Fruit fly (Drosophila melanogaster) whole organism, embryonic: ENCODE measurements around the gene Hacd1.

Source experiments
- Atf6 ChIP-seq: fragments of 200-800 bp; sonication (Bioruptor generic); IDR thresholded peaks from 2 replicates; pipeline ENCODE4 v1.3.6; 2022; ENCODE audit warnings: missing biosample characterization, missing genetic modification characterization
- CG10979 ChIP-seq: fragments of 200-800 bp; sonication (Bioruptor generic); optimal IDR thresholded peaks from 2 replicates; lab custom pipeline; 2018; ENCODE audit warnings: missing biosample characterization, mild to moderate bottlenecking, missing genetic modification characterization, moderate library complexity
- CG12071 ChIP-seq: fragments of 200-800 bp; sonication (Bioruptor generic); optimal IDR thresholded peaks from 3 replicates; lab custom pipeline; 2018; ENCODE audit warnings: missing biosample characterization, mild to moderate bottlenecking, missing genetic modification characterization
- CG12769 ChIP-seq: fragments of 200-800 bp; sonication (Bioruptor generic); optimal IDR thresholded peaks from 2 replicates; lab custom pipeline; 2019; ENCODE audit warnings: missing biosample characterization, mild to moderate bottlenecking, missing genetic modification characterization, moderate library complexity
- CG12942 ChIP-seq: fragments of 200-800 bp; sonication (Bioruptor generic); optimal IDR thresholded peaks from 3 replicates; lab custom pipeline; 2016; ENCODE audit warnings: missing biosample characterization, missing genetic modification characterization
- CG13123 ChIP-seq: fragments of 200-800 bp; sonication (Bioruptor generic); optimal IDR thresholded peaks from 2 replicates; lab custom pipeline; 2016; ENCODE audit warnings: missing biosample characterization, missing genetic modification characterization
- CG13894 ChIP-seq: fragments of 200-800 bp; sonication (Bioruptor generic); optimal IDR thresholded peaks from 3 replicates; lab custom pipeline; 2018; ENCODE audit warnings: missing biosample characterization, mild to moderate bottlenecking, missing genetic modification characterization, moderate library complexity
- CG1603 ChIP-seq: fragments of 200-800 bp; sonication (Bioruptor generic); optimal IDR thresholded peaks from 2 replicates; lab custom pipeline; 2019; ENCODE audit warnings: missing biosample characterization, mild to moderate bottlenecking, missing genetic modification characterization, moderate library complexity
- CG17385 ChIP-seq: fragments of 200-800 bp; sonication (Bioruptor generic); optimal IDR thresholded peaks from 3 replicates; lab custom pipeline; 2018; ENCODE audit warnings: missing biosample characterization, mild to moderate bottlenecking, missing genetic modification characterization
- CG1832 ChIP-seq: fragments of 200-800 bp; sonication (Bioruptor generic); optimal IDR thresholded peaks from 2 replicates; lab custom pipeline; 2017; ENCODE audit warnings: missing biosample characterization, mild to moderate bottlenecking, missing genetic modification characterization, inconsistent platforms
- CG2129 ChIP-seq: fragments of 200-800 bp; sonication (Bioruptor generic); IDR thresholded peaks from 2 replicates; pipeline ENCODE4 v1.3.6; 2022; ENCODE audit warnings: missing biosample characterization, missing genetic modification characterization; ENCODE audit not compliant: partially characterized antibody
- CG2678 ChIP-seq: fragments of 200-800 bp; sonication (Bioruptor generic); optimal IDR thresholded peaks from 3 replicates; lab custom pipeline; 2019; ENCODE audit warnings: missing biosample characterization, mild to moderate bottlenecking, missing genetic modification characterization, moderate library complexity
- CG2889 ChIP-seq: fragments of 200-800 bp; sonication (Bioruptor generic); IDR thresholded peaks from 3 replicates; pipeline ENCODE4 v1.3.6; 2022; ENCODE audit warnings: missing biosample characterization, missing genetic modification characterization
- CG30403 ChIP-seq: fragments of 200-800 bp; sonication (Bioruptor generic); optimal IDR thresholded peaks from 3 replicates; lab custom pipeline; 2016; ENCODE audit warnings: missing biosample characterization, missing genetic modification characterization
- CG31388 ChIP-seq: fragments of 200-800 bp; sonication (Bioruptor generic); optimal IDR thresholded peaks from 2 replicates; lab custom pipeline; 2016; ENCODE audit warnings: missing biosample characterization, missing genetic modification characterization
- CG31441 ChIP-seq: fragments of 200-800 bp; sonication (Bioruptor generic); IDR thresholded peaks from 2 replicates; pipeline ENCODE4 v1.3.6; 2022; ENCODE audit warnings: missing biosample characterization, missing genetic modification characterization
- CG34224 ChIP-seq: fragments of 200-800 bp; sonication (Bioruptor generic); IDR thresholded peaks from 3 replicates; pipeline ENCODE4 v1.3.6; 2022; ENCODE audit warnings: missing biosample characterization, missing genetic modification characterization; ENCODE audit not compliant: partially characterized antibody
- CG6254 ChIP-seq: fragments of 200-800 bp; sonication (Bioruptor generic); optimal IDR thresholded peaks from 3 replicates; lab custom pipeline; 2017; ENCODE audit warnings: mild to moderate bottlenecking, missing biosample characterization, missing genetic modification reagents, missing genetic modification characterization
- CG7963 ChIP-seq: fragments of 200-800 bp; sonication (Bioruptor generic); IDR thresholded peaks from 3 replicates; pipeline ENCODE4 v1.3.6; 2022; ENCODE audit warnings: missing biosample characterization, missing genetic modification characterization; ENCODE audit not compliant: partially characterized antibody
- CG8089 ChIP-seq: fragments of 200-800 bp; sonication (Bioruptor generic); optimal IDR thresholded peaks from 3 replicates; lab custom pipeline; 2016; ENCODE audit warnings: missing biosample characterization, missing genetic modification characterization
- CG8290 ChIP-seq, 3 experiments: fragments of 200-800 bp; sonication (Bioruptor generic); optimal IDR thresholded peaks; 2 replicates each; lab custom pipeline; 2016 to 2019; ENCODE audit warnings: missing biosample characterization in 3 of 3, missing genetic modification characterization in 3 of 3, mild to moderate bottlenecking in 2 of 3, moderate library complexity in 1 of 3
- Dbx ChIP-seq: fragments of 200-800 bp; sonication (Bioruptor generic); IDR thresholded peaks from 3 replicates; pipeline ENCODE4 v1.3.6; 2022; ENCODE audit warnings: missing biosample characterization, missing genetic modification characterization
- Dll ChIP-seq: fragments of 200-800 bp; sonication (Bioruptor generic); IDR thresholded peaks from 4 replicates; pipeline ENCODE4 v1.3.6; 2022; ENCODE audit warnings: missing biosample characterization, missing genetic modification characterization; ENCODE audit not compliant: partially characterized antibody
- E2f2 ChIP-seq: fragments of 200-800 bp; sonication (Bioruptor generic); IDR thresholded peaks from 2 replicates; pipeline ENCODE4 v1.3.6; 2022; ENCODE audit warnings: missing biosample characterization, missing genetic modification characterization
- Hr51 ChIP-seq, 2 experiments: fragments of 200-800 bp; sonication (Bioruptor generic); optimal IDR thresholded peaks; 2 replicates in 1 of 2; 3 replicates in 1 of 2; lab custom pipeline; 2016 to 2018; ENCODE audit warnings: missing biosample characterization in 2 of 2, missing genetic modification characterization in 2 of 2, mild to moderate bottlenecking in 1 of 2, moderate library complexity in 1 of 2
- Hsf ChIP-seq: fragments of 200-800 bp; sonication (Bioruptor generic); optimal IDR thresholded peaks from 3 replicates; lab custom pipeline; 2016; ENCODE audit warnings: missing biosample characterization, missing genetic modification characterization
- Ravus ChIP-seq: fragments of 200-800 bp; sonication (Bioruptor generic); IDR thresholded peaks from 2 replicates; pipeline ENCODE4 v1.3.6; 2022; ENCODE audit warnings: missing biosample characterization, missing genetic modification characterization
- Rx ChIP-seq: fragments of 200-800 bp; sonication (Bioruptor generic); IDR thresholded peaks from 2 replicates; pipeline ENCODE4 v1.3.6; 2022; ENCODE audit warnings: missing biosample characterization, missing genetic modification characterization
- Sox102F ChIP-seq: fragments of 200-800 bp; sonication (Bioruptor generic); optimal IDR thresholded peaks from 2 replicates; lab custom pipeline; 2018; ENCODE audit warnings: missing biosample characterization, mild to moderate bottlenecking, missing genetic modification characterization, moderate library complexity
- Vsx1 ChIP-seq: fragments of 200-800 bp; sonication (Bioruptor generic); optimal IDR thresholded peaks from 2 replicates; lab custom pipeline; 2017; ENCODE audit warnings: missing biosample characterization, mild to moderate bottlenecking, missing genetic modification characterization, missing genetic modification reagents
- Xrp1 ChIP-seq: fragments of 200-800 bp; sonication (Bioruptor generic); IDR thresholded peaks from 2 replicates; pipeline ENCODE4 v1.3.6; 2022; ENCODE audit warnings: missing biosample characterization, missing genetic modification characterization
- ac ChIP-seq: fragments of 200-800 bp; sonication (Bioruptor generic); optimal IDR thresholded peaks from 3 replicates; lab custom pipeline; 2017; ENCODE audit warnings: missing biosample characterization, mild to moderate bottlenecking, missing genetic modification characterization
- cas ChIP-seq: fragments of 200-800 bp; sonication (Bioruptor generic); IDR thresholded peaks from 2 replicates; pipeline ENCODE4 v1.3.6; 2022; ENCODE audit warnings: missing biosample characterization, missing genetic modification characterization
- cg ChIP-seq: fragments of 200-800 bp; sonication (Bioruptor generic); optimal IDR thresholded peaks from 3 replicates; lab custom pipeline; 2019; ENCODE audit warnings: missing biosample characterization, mild to moderate bottlenecking, missing genetic modification characterization, moderate library complexity
- chinmo ChIP-seq: fragments of 200-800 bp; sonication (Bioruptor generic); IDR thresholded peaks from 4 replicates; pipeline ENCODE4 v1.3.6; 2022; ENCODE audit warnings: missing biosample characterization, missing genetic modification characterization; ENCODE audit not compliant: partially characterized antibody
- croc ChIP-seq: fragments of 200-800 bp; sonication (Bioruptor generic); conservative IDR thresholded peaks from 3 replicates; pipeline ENCODE4 v1.3.6; 2022; ENCODE audit warnings: missing biosample characterization, missing genetic modification characterization
- ftz-f1 ChIP-seq: fragments of 200-800 bp; sonication (Bioruptor generic); optimal IDR thresholded peaks from 2 replicates; lab custom pipeline; 2016; ENCODE audit warnings: missing biosample characterization, missing genetic modification characterization
- gfzf ChIP-seq: fragments of 200-800 bp; sonication (Bioruptor generic); optimal IDR thresholded peaks from 2 replicates; lab custom pipeline; 2016; ENCODE audit warnings: missing biosample characterization, mild to moderate bottlenecking, missing genetic modification characterization, moderate library complexity
- h ChIP-seq: fragments of >200 bp; optimal IDR thresholded peaks from 2 replicates; lab custom pipeline; 2017
- insv ChIP-seq, 2 experiments: fragments of 200-800 bp; sonication (Bioruptor generic); optimal IDR thresholded peaks; 3 replicates each; lab custom pipeline; 2016 to 2018; ENCODE audit warnings: missing biosample characterization in 2 of 2, missing genetic modification characterization in 2 of 2
- ken ChIP-seq: fragments of 200-800 bp; sonication (Bioruptor generic); IDR thresholded peaks from 3 replicates; pipeline ENCODE4 v1.3.6; 2022; ENCODE audit warnings: missing biosample characterization, missing genetic modification characterization
- lmd ChIP-seq: fragments of 200-800 bp; sonication (Bioruptor generic); IDR thresholded peaks from 2 replicates; pipeline ENCODE4 v1.3.6; 2022; ENCODE audit warnings: missing biosample characterization, missing genetic modification characterization
- luna ChIP-seq: fragments of 200-800 bp; sonication (Bioruptor generic); optimal IDR thresholded peaks from 2 replicates; lab custom pipeline; 2016; ENCODE audit warnings: missing biosample characterization, missing genetic modification characterization
- nerfin-1 ChIP-seq: fragments of 200-800 bp; sonication (Bioruptor generic); optimal IDR thresholded peaks from 3 replicates; lab custom pipeline; 2019; ENCODE audit warnings: missing biosample characterization, mild to moderate bottlenecking, missing genetic modification characterization, moderate library complexity
- nerfin-2 ChIP-seq: fragments of 200-800 bp; sonication (Bioruptor generic); IDR thresholded peaks from 2 replicates; pipeline ENCODE4 v1.3.6; 2022; ENCODE audit warnings: missing biosample characterization, missing genetic modification characterization; ENCODE audit not compliant: partially characterized antibody
- otp ChIP-seq: fragments of 200-800 bp; sonication (Bioruptor generic); IDR thresholded peaks from 3 replicates; pipeline ENCODE4, ENCODE4 v1.3.6; 2022; ENCODE audit warnings: missing biosample characterization, missing genetic modification characterization
- pita ChIP-seq: fragments of 200-800 bp; sonication (Bioruptor generic); optimal IDR thresholded peaks from 2 replicates; lab custom pipeline; 2017; ENCODE audit warnings: missing biosample characterization, mild to moderate bottlenecking, missing genetic modification characterization
- rib ChIP-seq: fragments of 200-800 bp; sonication (Bioruptor generic); IDR thresholded peaks from 2 replicates; pipeline ENCODE4 v1.3.6; 2022; ENCODE audit warnings: missing biosample characterization, missing genetic modification characterization
- slbo ChIP-seq: fragments of 200-800 bp; sonication (Bioruptor generic); IDR thresholded peaks from 2 replicates; pipeline ENCODE4 v1.3.6; 2022; ENCODE audit warnings: missing biosample characterization, missing genetic modification characterization
- tll ChIP-seq, 2 experiments: fragments of 200-800 bp in 1 of 2; fragments of >200 bp in 1 of 2; sonication (Bioruptor generic) in 1 of 2; optimal IDR thresholded peaks; 2 replicates each; lab custom pipeline; 2017 to 2019; ENCODE audit warnings: missing biosample characterization in 2 of 2, missing genetic modification characterization in 2 of 2, mild to moderate bottlenecking in 1 of 2, moderate library complexity in 1 of 2

Gene Hacd1

DNA sequence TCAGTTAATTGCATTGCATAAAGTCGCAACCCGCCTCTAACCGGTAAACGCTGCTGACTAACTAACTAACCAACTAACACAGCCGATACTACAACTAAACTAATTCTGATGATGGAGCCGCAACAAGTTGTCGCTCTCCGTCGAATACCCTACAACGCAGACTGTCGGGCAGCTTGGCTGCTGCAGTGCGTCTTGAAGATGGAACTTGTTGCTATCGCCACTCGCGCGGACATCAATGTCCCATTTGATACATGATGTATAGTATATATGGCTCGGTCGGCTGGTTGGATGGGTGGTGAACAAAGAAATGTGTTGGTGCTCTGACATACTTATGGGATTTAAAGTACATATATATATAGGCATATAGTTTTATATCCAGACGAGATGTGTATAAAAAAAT is 23.4 kb upstream of the Hacd1 start (continued):
- no peak for TF ChIP-seq nerfin-1 (tag; lab: Kevin White, UChicago)
- TF ChIP-seq Dbx: no peak
- no peak for TF ChIP-seq nerfin-2
- no peak for TF ChIP-seq CG2129 (GFP tag; lab: Robert Waterston, UW)
- no peak for TF ChIP-seq otp
- TF ChIP-seq CG13123 (GFP tag; lab: Kevin White, UChicago): no peak
- no peak for TF ChIP-seq CG17385 (GFP tag; lab: Kevin White, UChicago)
- peak; percentile 21; the same call in 1 of the 2 replicates for TF ChIP-seq Atf6 (GFP tag; lab: Robert Waterston, UW)
- no peak for TF ChIP-seq ftz-f1 (GFP tag; lab: Kevin White, UChicago)
- no peak for TF ChIP-seq CG31388 (GFP tag; lab: Kevin White, UChicago)
- no peak for TF ChIP-seq CG12942
- no peak for TF ChIP-seq CG2889 (GFP tag; lab: Robert Waterston, UW)
- TF ChIP-seq Dll: no peak
- TF ChIP-seq CG2678 (tag; lab: Kevin White, UChicago): peak; percentile 19
- no peak; the same call in 1 of the 2 replicates for TF ChIP-seq lmd (GFP tag; lab: Robert Waterston, UW)
- TF ChIP-seq luna: no peak
- no peak for TF ChIP-seq CG8290 (GFP tag; optimal IDR thresholded peaks at IDR 0.05; lab: Kevin White, UChicago)
- TF ChIP-seq CG8290 (tag; optimal IDR thresholded peaks at IDR 0.05; lab: Kevin White, UChicago): peak in 1 of 2 experiments; percentile 74
- TF ChIP-seq CG12769 (tag; lab: Kevin White, UChicago): peak; percentile 83
- no peak for TF ChIP-seq CG6254 (GFP tag; lab: Kevin White, UChicago)
- no peak for TF ChIP-seq pita (GFP tag; lab: Kevin White, UChicago)
- TF ChIP-seq Hr51 (GFP tag; optimal IDR thresholded peaks at IDR 0.05; lab: Kevin White, UChicago): no peak
- peak; percentile 17 for TF ChIP-seq CG1603 (tag; lab: Kevin White, UChicago)
- no peak for TF ChIP-seq croc
- no peak for TF ChIP-seq Ravus (GFP tag; lab: Robert Waterston, UW)
- TF ChIP-seq Xrp1 (GFP tag; lab: Robert Waterston, UW): no peak
- no peak for TF ChIP-seq insv (GFP tag; optimal IDR thresholded peaks at IDR 0.05; lab: Kevin White, UChicago)
- no peak for TF ChIP-seq CG34224 (GFP tag; lab: Robert Waterston, UW)
- TF ChIP-seq CG10979 (tag; lab: Kevin White, UChicago): no peak
- peak; percentile 82; the same call in 2 of the 4 replicates for TF ChIP-seq chinmo (GFP tag; lab: Robert Waterston, UW)
- TF ChIP-seq CG30403: no peak
- TF ChIP-seq CG12071: peak; percentile 43
- no peak for TF ChIP-seq CG13894
- TF ChIP-seq E2f2 (GFP tag; lab: Robert Waterston, UW): peak; percentile 11; the same call in 1 of the 2 replicates
- 0 out of 2 replicates have a peak, but pooled peaks have one; percentile 18 for TF ChIP-seq CG31441 (GFP tag; lab: Robert Waterston, UW)
- TF ChIP-seq cg: no peak
- no peak for TF ChIP-seq Rx
- no peak for TF ChIP-seq Vsx1
- TF ChIP-seq Hsf: no peak
- TF ChIP-seq rib (GFP tag; lab: Robert Waterston, UW): no peak
- TF ChIP-seq gfzf (GFP tag; lab: Kevin White, UChicago): no peak
- no peak for TF ChIP-seq tll (GFP tag; optimal IDR thresholded peaks at IDR 0.05; lab: Kevin White, UChicago)
- peak; percentile 38; the same call in 1 of the 2 replicates for TF ChIP-seq slbo (GFP tag; lab: Robert Waterston, UW)
- no peak for TF ChIP-seq cas (GFP tag; lab: Robert Waterston, UW)
- no peak for TF ChIP-seq CG7963 (GFP tag; lab: Robert Waterston, UW)
- TF ChIP-seq ac: no peak
- TF ChIP-seq Sox102F (GFP tag; lab: Kevin White, UChicago): peak; percentile 7
- no peak for TF ChIP-seq CG8089
- no peak for TF ChIP-seq h (lab: Kevin White, UChicago)
- no peak for TF ChIP-seq CG1832 (GFP tag; lab: Kevin White, UChicago)
- TF ChIP-seq ken: no peak
